Fruit fly (Drosophila melanogaster): ENCODE measurements around the gene Hs3st-B.

Gene Hs3st-B

DNA sequence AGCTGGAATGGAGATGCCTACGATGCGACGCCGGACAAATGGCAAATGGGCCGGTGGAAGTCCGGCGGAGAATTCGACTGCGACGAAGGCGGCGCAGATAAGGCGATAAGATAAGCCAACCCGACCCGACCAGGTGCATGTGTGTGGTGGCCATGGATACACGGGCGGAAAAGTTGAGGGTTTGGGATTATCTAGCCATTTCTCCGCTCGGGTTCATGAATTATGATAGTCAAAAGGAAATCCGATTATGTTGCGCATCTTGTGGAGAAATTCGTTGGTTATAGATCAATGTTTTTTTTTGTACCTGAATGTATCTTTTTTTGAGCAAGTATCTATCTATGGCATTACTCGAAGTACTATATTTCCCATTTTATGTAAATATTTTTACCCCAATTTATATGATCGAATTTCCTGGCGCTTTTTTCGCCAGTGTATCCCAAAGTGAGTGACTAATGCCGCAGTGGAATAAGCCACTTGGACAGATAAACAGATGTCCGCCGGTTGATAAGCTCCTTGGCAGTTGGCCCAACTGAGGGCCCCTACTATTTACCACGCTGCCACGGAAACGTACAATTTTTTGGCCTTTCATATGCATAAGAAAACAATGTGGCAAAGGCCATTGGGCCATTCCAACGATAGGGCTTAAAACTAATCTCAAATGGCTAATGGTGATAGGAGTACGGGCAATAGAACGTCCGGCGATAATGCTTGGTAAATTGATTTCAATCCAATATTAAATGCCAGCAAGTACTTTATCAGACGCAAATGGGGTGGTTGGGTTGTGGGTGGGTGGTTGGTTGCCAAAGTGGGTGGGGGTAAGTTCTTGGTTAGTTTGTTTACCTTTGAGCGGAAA is 1.0 kb upstream of the Hs3st-B start, which contains the start of gene CG7992 (continued):
- TF ChIP-seq zfh2 (GFP tag; optimal IDR thresholded peaks at IDR 0.05): peak; percentile 66
- TF ChIP-seq CG17385 (GFP tag; optimal IDR thresholded peaks at IDR 0.05): peak; percentile 58
- no peak for TF ChIP-seq CG17912 (GFP tag; optimal IDR thresholded peaks at IDR 0.05)
- TF ChIP-seq lmd (GFP tag; IDR thresholded peaks at IDR 0.05): peak; percentile 67
- TF ChIP-seq Atf-2 (GFP tag; optimal IDR thresholded peaks at IDR 0.05): peak; percentile 0
- peak in 1 of 2 experiments; percentile 9 for TF ChIP-seq crp (GFP tag; optimal IDR thresholded peaks at IDR 0.05)
- TF ChIP-seq toy (GFP tag; IDR thresholded peaks at IDR 0.05): no peak
- TF ChIP-seq CG11093 (GFP tag; IDR thresholded peaks at IDR 0.05): no peak
- TF ChIP-seq CG10321 (GFP tag; IDR thresholded peaks at IDR 0.05): no peak
- peak; percentile 31 to 61 for TF ChIP-seq dpn (GFP tag; optimal IDR thresholded peaks at IDR 0.05)
- TF ChIP-seq fd3F (GFP tag; optimal IDR thresholded peaks at IDR 0.05): peak; percentile 21
- TF ChIP-seq otp (GFP tag; IDR thresholded peaks at IDR 0.05): no peak
- TF ChIP-seq Hsf (GFP tag; optimal IDR thresholded peaks at IDR 0.05): peak; percentile 58
- TF ChIP-seq vvl (GFP tag; IDR thresholded peaks at IDR 0.05): no peak
- TF ChIP-seq dati (GFP tag; IDR thresholded peaks at IDR 0.05): no peak
- TF ChIP-seq CG12769 (tag; optimal IDR thresholded peaks at IDR 0.05): no peak
- peak; percentile 17 for TF ChIP-seq CG6683 (GFP tag; optimal IDR thresholded peaks at IDR 0.05)
- no peak for TF ChIP-seq Doc2 (GFP tag; IDR thresholded peaks at IDR 0.05)
- peak; percentile 19 for TF ChIP-seq tup (GFP tag; optimal IDR thresholded peaks at IDR 0.05)
- TF ChIP-seq schlank (tag; optimal IDR thresholded peaks at IDR 0.05): peak; percentile 5
- no peak for TF ChIP-seq CG8359 (GFP tag; optimal IDR thresholded peaks at IDR 0.05; ENCODE audit: borderline replicate concordance)
- TF ChIP-seq NK7.1 (GFP tag; optimal IDR thresholded peaks at IDR 0.05): peak; percentile 28
- no peak for TF ChIP-seq Stat92E (GFP tag; optimal IDR thresholded peaks at IDR 0.05)
- TF ChIP-seq CG9437 (GFP tag; optimal IDR thresholded peaks at IDR 0.05): no peak
- TF ChIP-seq gem (tag; optimal IDR thresholded peaks at IDR 0.05): peak; percentile 79
- no peak for TF ChIP-seq ac (GFP tag; optimal IDR thresholded peaks at IDR 0.05)
- no peak for TF ChIP-seq CG14050 (GFP tag; IDR thresholded peaks at IDR 0.05)
- TF ChIP-seq Dip3 (GFP tag; optimal IDR thresholded peaks at IDR 0.05): peak; percentile 65
- no peak; the same call in 1 of the 2 replicates for TF ChIP-seq onecut (GFP tag; IDR thresholded peaks at IDR 0.05)
- TF ChIP-seq gcm2 (GFP tag; optimal IDR thresholded peaks at IDR 0.05): no peak
- TF ChIP-seq CG17568 (GFP tag; optimal IDR thresholded peaks at IDR 0.05): no peak
- TF ChIP-seq fu2 (GFP tag; optimal IDR thresholded peaks at IDR 0.05): peak; percentile 68
- no peak; the same call in 1 of the 2 replicates for TF ChIP-seq seq (GFP tag; IDR thresholded peaks at IDR 0.05)
- no peak for TF ChIP-seq br (optimal IDR thresholded peaks at IDR 0.05)
- peak; percentile 53 for TF ChIP-seq D19B (GFP tag; optimal IDR thresholded peaks at IDR 0.05)
- TF ChIP-seq CG4854 (GFP tag; optimal IDR thresholded peaks at IDR 0.05): no peak
- no peak for TF ChIP-seq BEAF-32 (GFP tag; optimal IDR thresholded peaks at IDR 0.05)
- no peak for TF ChIP-seq fru (optimal IDR thresholded peaks at IDR 0.05)
- TF ChIP-seq sug (tag; optimal IDR thresholded peaks at IDR 0.05): peak; percentile 81
- TF ChIP-seq B-H1 (GFP tag; IDR thresholded peaks at IDR 0.05): no peak; the same call in 2 of the 3 replicates
- no peak for TF ChIP-seq Kr (GFP tag; optimal IDR thresholded peaks at IDR 0.05)
- no peak for TF ChIP-seq fd102C (GFP tag; optimal IDR thresholded peaks at IDR 0.05)
- TF ChIP-seq H2.0 (GFP tag; IDR thresholded peaks at IDR 0.05): no peak
- TF ChIP-seq NFAT (GFP tag; IDR thresholded peaks at IDR 0.05): peak; percentile 17; the same call in 1 of the 2 replicates
- TF ChIP-seq CG10431 (GFP tag; optimal IDR thresholded peaks at IDR 0.05): no peak
- TF ChIP-seq ken (GFP tag; IDR thresholded peaks at IDR 0.05): no peak
- peak; percentile 65 for TF ChIP-seq CG3281 (GFP tag; optimal IDR thresholded peaks at IDR 0.05)
- TF ChIP-seq CG14965 (GFP tag; optimal IDR thresholded peaks at IDR 0.05; ENCODE audit: borderline replicate concordance): no peak
- TF ChIP-seq CG12942 (GFP tag; optimal IDR thresholded peaks at IDR 0.05): peak; percentile 28
- TF ChIP-seq Ssrp (tag; optimal IDR thresholded peaks at IDR 0.05): peak; percentile 25
